Fruit fly (Drosophila melanogaster) whole organism, adult: Measurements from ENCODE around the gene CG13065.

Source experiments
- CG11617 ChIP-seq: fragments of 200-800 bp; sonication (Bioruptor generic); optimal IDR thresholded peaks from 2 replicates; lab custom pipeline; 2017; ENCODE audit warnings: mild to moderate bottlenecking, missing biosample characterization, missing genetic modification reagents, missing genetic modification characterization
- CG12768 ChIP-seq: fragments of 200-800 bp; sonication (Bioruptor generic); optimal IDR thresholded peaks from 2 replicates; lab custom pipeline; 2017; ENCODE audit warnings: missing biosample characterization, missing genetic modification characterization, mild to moderate bottlenecking, moderate library complexity, missing genetic modification reagents
- CG14711 ChIP-seq: fragments of 200-800 bp; sonication (Bioruptor generic); optimal IDR thresholded peaks from 2 replicates; lab custom pipeline; 2018; ENCODE audit warnings: missing biosample characterization, mild to moderate bottlenecking, missing genetic modification characterization, moderate library complexity
- CG1620 ChIP-seq: fragments of 200-800 bp; sonication (Bioruptor generic); optimal IDR thresholded peaks from 2 replicates; lab custom pipeline; 2016; ENCODE audit warnings: missing biosample characterization, missing genetic modification characterization
- CG33017 ChIP-seq: fragments of 200-800 bp; sonication (Bioruptor generic); optimal IDR thresholded peaks from 2 replicates; lab custom pipeline; 2018; ENCODE audit warnings: missing biosample characterization, mild to moderate bottlenecking, missing genetic modification characterization, moderate library complexity
- CG5204 ChIP-seq: fragments of 200-800 bp; sonication (Bioruptor generic); optimal IDR thresholded peaks from 2 replicates; lab custom pipeline; 2016; ENCODE audit warnings: missing biosample characterization, missing genetic modification characterization
- CG7045 ChIP-seq: fragments of 200-800 bp; sonication (Bioruptor generic); optimal IDR thresholded peaks from 2 replicates; lab custom pipeline; 2017; ENCODE audit warnings: missing biosample characterization, mild to moderate bottlenecking, missing genetic modification characterization
- CG7101 ChIP-seq: fragments of 200-800 bp; sonication (Bioruptor generic); optimal IDR thresholded peaks from 2 replicates; lab custom pipeline; 2018; ENCODE audit warnings: missing biosample characterization, mild to moderate bottlenecking, missing genetic modification characterization, moderate library complexity
- Clk ChIP-seq: fragments of 200-800 bp; sonication (Bioruptor generic); optimal IDR thresholded peaks from 2 replicates; lab custom pipeline; 2017; ENCODE audit warnings: missing biosample characterization, missing genetic modification characterization
- Crg-1 ChIP-seq: fragments of 200-800 bp; sonication (Bioruptor generic); optimal IDR thresholded peaks from 2 replicates; lab custom pipeline; 2016; ENCODE audit warnings: missing biosample characterization, missing genetic modification characterization
- Hr96 ChIP-seq: fragments of 200-800 bp; sonication (Bioruptor generic); optimal IDR thresholded peaks from 2 replicates; lab custom pipeline; 2016; ENCODE audit warnings: missing biosample characterization, missing genetic modification characterization
- Mnt ChIP-seq: fragments of 200-800 bp; sonication (Bioruptor generic); optimal IDR thresholded peaks from 2 replicates; lab custom pipeline; 2016; ENCODE audit warnings: missing biosample characterization, mild to moderate bottlenecking, missing genetic modification characterization
- bab1 ChIP-seq: fragments of 200-800 bp; sonication (Bioruptor generic); optimal IDR thresholded peaks from 3 replicates; lab custom pipeline; 2019; ENCODE audit warnings: missing biosample characterization, mild to moderate bottlenecking, missing genetic modification characterization, moderate library complexity
- cic ChIP-seq: fragments of 200-800 bp; sonication (Bioruptor generic); optimal IDR thresholded peaks from 2 replicates; lab custom pipeline; 2017; ENCODE audit warnings: missing biosample characterization, mild to moderate bottlenecking, missing genetic modification characterization, moderate library complexity
- cnc ChIP-seq, 2 experiments: fragments of >200 bp; optimal IDR thresholded peaks; 2 replicates each; lab custom pipeline; 2017
- kay ChIP-seq: fragments of 200-800 bp; sonication (Bioruptor generic); peaks from one replicate; lab custom pipeline; 2016; ENCODE audit warnings: missing biosample characterization, missing genetic modification characterization, borderline replicate concordance
- ovo ChIP-seq: fragments of 200-800 bp; sonication (Bioruptor generic); optimal IDR thresholded peaks from 2 replicates; lab custom pipeline; 2016; ENCODE audit warnings: missing biosample characterization, missing genetic modification characterization
- pad ChIP-seq: fragments of 200-800 bp; sonication (Bioruptor generic); optimal IDR thresholded peaks from 3 replicates; lab custom pipeline; 2017; ENCODE audit warnings: missing biosample characterization, missing genetic modification characterization, mild to moderate bottlenecking, moderate library complexity, missing genetic modification reagents
- tj ChIP-seq: fragments of 200-800 bp; sonication (Bioruptor generic); optimal IDR thresholded peaks from 3 replicates; lab custom pipeline; 2017; ENCODE audit warnings: missing biosample characterization, mild to moderate bottlenecking, missing genetic modification characterization, moderate library complexity
- toe ChIP-seq: fragments of 200-800 bp; sonication (Bioruptor generic); optimal IDR thresholded peaks from 2 replicates; lab custom pipeline; 2016; ENCODE audit warnings: missing biosample characterization, missing genetic modification characterization

CG13065 gene

dm6 chr3L:16303078-16303477, 25.8 kb downstream of the CG13065 start, which contains the start of gene CG13044:
Gene CG13044, minus strand, starts transcription at chr3L:16303178.
- TF ChIP-seq kay (GFP tag; lab: Kevin White, UChicago) (no peak), Hr96 (GFP tag; lab: Kevin White, UChicago) (no peak), Mnt (no peak), ovo (GFP tag; lab: Kevin White, UChicago) (no peak), CG12768 (GFP tag; lab: Kevin White, UChicago) (no peak), cnc (optimal IDR thresholded peaks at IDR 0.05; lab: Kevin White, UChicago) (no peak), Clk (GFP tag; lab: Kevin White, UChicago) (no peak), CG14711 (tag; lab: Kevin White, UChicago) (no peak)

- TF ChIP-seq Crg-1 (no peak), CG7045 (no peak), pad (no peak), CG12768 (GFP tag; lab: Kevin White, UChicago) (no peak), cic (GFP tag; lab: Kevin White, UChicago) (no peak)
Observed at dm6 chr3L:16303982-16304381, 26.7 kb downstream of the CG13065 start, which contains the start of gene CG43249. Gene CG43249, plus strand, starts transcription at chr3L:16304282.

- TF ChIP-seq Hr96 (GFP tag; lab: Kevin White, UChicago) (no peak), kay (GFP tag; lab: Kevin White, UChicago) (no peak), pad (no peak), bab1 (GFP tag; lab: Kevin White, UChicago) (no peak), CG5204 (GFP tag; lab: Kevin White, UChicago) (no peak), CG12768 (GFP tag; lab: Kevin White, UChicago) (no peak), tj (GFP tag; lab: Kevin White, UChicago) (no peak), CG14711 (tag; lab: Kevin White, UChicago) (no peak), Crg-1 (no peak), cnc (optimal IDR thresholded peaks at IDR 0.05; lab: Kevin White, UChicago) (no peak)
Observed at dm6 chr3L:16305820-16306650, 28.8 kb downstream of the CG13065 start, which contains the start of the genes CG13043 and CG13063. Gene CG13043, minus strand, starts transcription at chr3L:16305870. Gene CG13063, plus strand, starts transcription at chr3L:16306600.

dm6 chr3L:16308380-16308779, 31.1 kb downstream of the CG13065 start, which contains the start of gene CG13042:
Gene CG13042, minus strand, starts transcription at chr3L:16308480.
- TF ChIP-seq cnc (optimal IDR thresholded peaks at IDR 0.05; lab: Kevin White, UChicago) (no peak), CG7101 (tag; lab: Kevin White, UChicago) (no peak), tj (GFP tag; lab: Kevin White, UChicago) (no peak), Crg-1 (no peak), CG11617 (GFP tag; lab: Kevin White, UChicago) (no peak), CG12768 (GFP tag; lab: Kevin White, UChicago) (no peak), Clk (GFP tag; lab: Kevin White, UChicago) (no peak), pad (no peak), kay (GFP tag; lab: Kevin White, UChicago) (no peak), CG1620 (GFP tag; lab: Kevin White, UChicago) (no peak), CG5204 (GFP tag; lab: Kevin White, UChicago) (no peak), ovo (GFP tag; lab: Kevin White, UChicago) (no peak), toe (GFP tag; lab: Kevin White, UChicago) (no peak), Hr96 (GFP tag; lab: Kevin White, UChicago) (no peak)

- no peak for TF ChIP-seq pad
- TF ChIP-seq cic (GFP tag; lab: Kevin White, UChicago), result no peak
- no peak for TF ChIP-seq CG33017
- peak; percentile 32 for TF ChIP-seq CG5204 (GFP tag; lab: Kevin White, UChicago)
Observed at dm6 chr3L:16309972-16310371, 32.7 kb downstream of the CG13065 start.

- TF ChIP-seq ovo (GFP tag; lab: Kevin White, UChicago) (no peak), CG1620 (GFP tag; lab: Kevin White, UChicago) (no peak)
Observed at dm6 chr3L:16313985-16314384, 36.8 kb downstream of the CG13065 start, which contains the start of gene CG13062. Gene CG13062, plus strand, starts transcription at chr3L:16314285.

dm6 chr3L:16317724-16318123, 40.5 kb downstream of the CG13065 start, which contains the start of gene Nplp3:
Gene Nplp3, plus strand, starts transcription at chr3L:16318024.
- TF ChIP-seq tj (GFP tag; lab: Kevin White, UChicago) (no peak), pad (no peak), Crg-1 (no peak), CG14711 (tag; lab: Kevin White, UChicago) (no peak), CG33017 (no peak), CG7101 (tag; lab: Kevin White, UChicago) (no peak), Hr96 (GFP tag; lab: Kevin White, UChicago) (no peak), CG7045 (no peak), kay (GFP tag; lab: Kevin White, UChicago) (no peak), ovo (GFP tag; lab: Kevin White, UChicago) (no peak), CG5204 (GFP tag; lab: Kevin White, UChicago) (no peak), CG12768 (GFP tag; lab: Kevin White, UChicago) (no peak), Mnt (no peak), cnc (optimal IDR thresholded peaks at IDR 0.05; lab: Kevin White, UChicago) (no peak), CG11617 (GFP tag; lab: Kevin White, UChicago) (no peak), Clk (GFP tag; lab: Kevin White, UChicago) (no peak), CG1620 (GFP tag; lab: Kevin White, UChicago) (no peak), bab1 (GFP tag; lab: Kevin White, UChicago) (no peak)
